Worm (Caenorhabditis elegans): ENCODE measurements around the gene exos-1.

The exos-1 gene

DNA sequence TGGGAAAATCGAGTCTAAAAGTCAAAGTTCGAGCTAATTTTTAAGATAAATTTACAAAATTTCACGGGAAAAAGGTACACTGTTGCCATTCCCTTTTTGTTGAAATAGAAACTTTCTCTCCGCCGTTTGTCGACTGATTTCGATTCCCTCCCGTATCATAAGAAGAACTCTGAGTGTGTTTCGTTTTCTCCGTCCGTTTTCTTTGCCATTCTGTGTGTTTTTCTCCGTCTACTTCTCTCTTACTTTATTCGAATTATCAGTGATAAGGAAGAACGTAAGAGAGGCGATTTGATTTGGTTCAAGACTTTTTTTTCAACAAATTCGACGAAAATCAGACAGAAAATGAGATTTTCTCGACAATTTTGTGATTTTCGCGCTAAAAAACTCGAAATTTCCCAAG lies 37.7 kb downstream of the exos-1 start:
- no peak for TF ChIP-seq dao-5 (tag; optimal IDR thresholded peaks at IDR 0.05)
- no peak for TF ChIP-seq W03F9.2 (tag; optimal IDR thresholded peaks at IDR 0.05)
- no peak for TF ChIP-seq him-1 (tag; optimal IDR thresholded peaks at IDR 0.05)

ce11 chrIII:11050658-11051118 lies 41.8 kb downstream of the exos-1 start:
- TF ChIP-seq W03F9.2 (tag; optimal IDR thresholded peaks at IDR 0.05): no peak
- no peak for TF ChIP-seq him-1 (tag; optimal IDR thresholded peaks at IDR 0.05)
- no peak for TF ChIP-seq dao-5 (tag; optimal IDR thresholded peaks at IDR 0.05)

ce11 chrIII:11053603-11054002 lies 44.8 kb downstream of the exos-1 start:
- TF ChIP-seq dao-5 (tag; optimal IDR thresholded peaks at IDR 0.05) (no peak), him-1 (tag; optimal IDR thresholded peaks at IDR 0.05) (no peak), W03F9.2 (tag; optimal IDR thresholded peaks at IDR 0.05) (no peak)

DNA sequence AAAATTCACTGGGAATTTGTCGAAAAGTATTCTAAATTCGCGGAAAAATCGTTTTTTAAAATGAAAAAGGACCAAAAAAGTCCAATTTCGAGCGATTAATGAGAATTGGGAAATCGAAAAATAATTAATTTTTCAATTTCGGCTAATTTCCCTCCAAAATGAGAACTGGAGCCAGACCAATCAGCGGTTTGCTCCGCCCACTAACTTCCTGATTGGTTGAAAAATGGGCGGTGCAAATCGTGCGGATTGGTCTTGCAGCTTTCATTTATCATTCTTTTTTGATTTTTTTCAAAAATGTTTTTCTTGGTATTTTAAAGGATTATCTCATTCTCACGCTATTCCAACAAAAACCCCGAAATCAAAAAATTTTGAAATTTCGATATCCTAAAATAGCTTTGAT lies 45.2 kb downstream of the exos-1 start:
- no peak for TF ChIP-seq W03F9.2 (tag; optimal IDR thresholded peaks at IDR 0.05)
- no peak for TF ChIP-seq dao-5 (tag; optimal IDR thresholded peaks at IDR 0.05)
- no peak for TF ChIP-seq him-1 (tag; optimal IDR thresholded peaks at IDR 0.05)

DNA sequence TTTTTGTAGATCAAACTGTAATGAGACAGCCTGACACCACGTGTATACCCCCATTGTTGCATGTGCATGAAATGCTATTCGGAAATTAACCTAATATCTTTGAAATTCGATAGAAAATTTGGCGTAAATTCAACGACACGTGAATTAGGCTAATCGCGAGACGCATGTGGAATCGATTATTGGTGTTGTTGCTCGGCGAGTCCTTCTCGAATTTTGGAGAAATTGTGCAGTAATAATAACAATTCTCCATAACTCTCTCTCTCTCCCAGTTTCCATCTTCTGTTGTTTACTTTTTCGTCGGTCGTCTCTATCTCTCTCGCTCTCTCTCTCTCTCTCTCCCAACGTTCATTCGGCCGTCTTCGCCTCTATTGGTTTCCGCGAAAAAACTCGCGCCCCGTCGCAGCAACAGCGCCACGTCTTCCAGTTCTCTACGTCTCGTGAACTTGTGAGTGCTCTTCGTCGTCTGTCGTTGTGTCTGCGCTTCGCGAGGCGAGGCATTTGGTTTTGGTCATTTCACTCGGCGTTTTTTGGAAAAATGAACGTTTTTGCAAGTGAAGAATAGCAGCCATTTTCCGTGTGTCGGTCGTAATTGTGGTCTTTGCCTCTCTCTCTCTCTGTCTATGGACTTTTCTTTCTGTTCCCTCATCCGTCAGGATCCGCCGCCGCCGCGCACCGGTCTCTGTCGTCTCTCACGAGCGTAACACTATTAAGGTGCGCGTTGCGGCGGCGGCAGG lies 45.9 kb downstream of the exos-1 start:
- TF ChIP-seq him-1 (tag; optimal IDR thresholded peaks at IDR 0.05) (no peak), W03F9.2 (tag; optimal IDR thresholded peaks at IDR 0.05) (no peak), dao-5 (tag; optimal IDR thresholded peaks at IDR 0.05) (no peak)

- TF ChIP-seq W03F9.2 (tag; optimal IDR thresholded peaks at IDR 0.05) (peak; percentile 36), him-1 (tag; optimal IDR thresholded peaks at IDR 0.05) (no peak), dao-5 (tag; optimal IDR thresholded peaks at IDR 0.05) (no peak)
Observed at ce11 chrIII:11059775-11060174, 50.9 kb downstream of the exos-1 start.
